Fruit fly (Drosophila melanogaster) Kc167 (cell line): Measurements from ENCODE around the gene Pfrx.

ENCODE experiments used
- Sin3A ChIP-seq: fragments of >200 bp; optimal IDR thresholded peaks from 2 replicates; lab custom pipeline; 2018; ENCODE audit warnings: missing external identifiers
- ttk ChIP-seq: sonication (Bioruptor generic); optimal IDR thresholded peaks from 2 replicates; lab custom pipeline; 2017; ENCODE audit warnings: missing external identifiers

- no peak for TF ChIP-seq Sin3A
- TF ChIP-seq ttk (lab: Kevin White, UChicago): no peak
These were observed 33.7 kb upstream of the Pfrx start for dm6 chrX:19461630-19462029.
